Worm (Caenorhabditis elegans) whole organism, early embryonic: ENCODE results near the gene C45G9.6.

Experiments used
- B0310.2 ChIP-seq: sonication (generic microtip); optimal IDR thresholded peaks from 2 replicates; lab custom pipeline; 2016; ENCODE audit warnings: mild to moderate bottlenecking, missing genetic modification characterization, missing compliant biosample characterization
- F13C5.2 ChIP-seq: sonication (generic microtip); optimal IDR thresholded peaks from 2 replicates; lab custom pipeline; 2017; ENCODE audit warnings: mild to moderate bottlenecking, missing genetic modification characterization, inconsistent platforms, missing compliant biosample characterization
- aly-1 ChIP-seq: sonication (generic microtip); optimal IDR thresholded peaks from 2 replicates; lab custom pipeline; 2016; ENCODE audit warnings: missing genetic modification characterization, missing compliant biosample characterization
- ama-1 ChIP-seq: fragments of 150-350 bp; optimal IDR thresholded peaks from 2 replicates; lab custom pipeline; 2014
- ceh-13 ChIP-seq: fragments of 200-800 bp; sonication (Bioruptor generic); optimal IDR thresholded peaks from 2 replicates; lab custom pipeline; 2018; ENCODE audit warnings: mild to moderate bottlenecking, missing genetic modification characterization, missing compliant biosample characterization
- ceh-36 ChIP-seq: sonication (generic microtip); optimal IDR thresholded peaks from 2 replicates; lab custom pipeline; 2016; ENCODE audit warnings: missing genetic modification characterization, inconsistent platforms, missing compliant biosample characterization
- ets-7 ChIP-seq: sonication (generic microtip); optimal IDR thresholded peaks from 2 replicates; lab custom pipeline; 2016; ENCODE audit warnings: missing genotype, missing genetic modification characterization, missing compliant biosample characterization
- flt-1 ChIP-seq: fragments of 200-800 bp; sonication (Bioruptor generic); IDR thresholded peaks from 2 replicates; pipeline ENCODE4 v1.3.6; 2022; ENCODE audit warnings: missing genetic modification characterization, missing compliant biosample characterization
- hmbx-1 ChIP-seq: sonication (generic microtip); optimal IDR thresholded peaks from 2 replicates; lab custom pipeline; 2016; ENCODE audit warnings: mild to moderate bottlenecking, missing genetic modification characterization, missing compliant biosample characterization
- hmg-4 ChIP-seq: fragments of 200-800 bp; sonication (Bioruptor generic); optimal IDR thresholded peaks from 2 replicates; lab custom pipeline; 2018; ENCODE audit warnings: mild to moderate bottlenecking, missing genetic modification characterization, missing compliant biosample characterization
- hnd-1 ChIP-seq: sonication (generic microtip); optimal IDR thresholded peaks from 2 replicates; lab custom pipeline; 2016; ENCODE audit warnings: missing genetic modification characterization, missing compliant biosample characterization
- pes-1 ChIP-seq: fragments of 200-800 bp; sonication (Bioruptor generic); IDR thresholded peaks from 2 replicates; pipeline ENCODE4 v1.3.6; 2022; ENCODE audit warnings: missing genetic modification reagents, missing genetic modification characterization, missing compliant biosample characterization
- scrt-1 ChIP-seq: fragments of 200-800 bp; sonication (Bioruptor generic); IDR thresholded peaks from 2 replicates; pipeline ENCODE4 v1.3.6; 2022; ENCODE audit warnings: missing genetic modification characterization, missing compliant biosample characterization
- sea-1 ChIP-seq: fragments of 200-800 bp; sonication (Bioruptor generic); conservative IDR thresholded peaks from 2 replicates; pipeline ENCODE4 v1.3.6; 2022; ENCODE audit warnings: missing genetic modification characterization, missing compliant biosample characterization
- tbx-11 ChIP-seq: fragments of 200-800 bp; sonication (Bioruptor generic); IDR thresholded peaks from 2 replicates; pipeline ENCODE4 v1.3.6; 2022; ENCODE audit warnings: missing genetic modification characterization, missing compliant biosample characterization
- tbx-37 ChIP-seq: fragments of 200-800 bp; sonication (Bioruptor generic); conservative IDR thresholded peaks from 2 replicates; pipeline ENCODE4 v1.3.6; 2022; ENCODE audit warnings: missing genetic modification reagents, missing genetic modification characterization, missing compliant biosample characterization
- tra-4 ChIP-seq: sonication (generic microtip); optimal IDR thresholded peaks from 2 replicates; lab custom pipeline; 2017; ENCODE audit warnings: missing genetic modification characterization, missing compliant biosample characterization

C45G9.6 gene

ce11 chrIII:5036158-5036557, at the start of gene C45G9.6:
Gene C45G9.6 (plus strand): TSS chrIII:5036458.
- TF ChIP-seq hmbx-1 (tag; lab: Kevin White, UChicago) (no peak), ets-7 (no peak), tbx-37 (GFP tag; lab: Robert Waterston, UW) (no peak), scrt-1 (GFP tag; lab: Robert Waterston, UW) (no peak), pes-1 (no peak), F13C5.2 (no peak), hnd-1 (tag; lab: Kevin White, UChicago) (no peak), flt-1 (GFP tag; lab: Robert Waterston, UW) (no peak)

ce11 chrIII:4986790-4987259, 49.4 kb upstream of the C45G9.6 start, which contains the start of the genes C27F2.10 and wdr-60:
Gene C27F2.10 (minus strand): TSS chrIII:4986898.
Gene wdr-60 (plus strand): TSS chrIII:4987209.
- TF ChIP-seq pes-1 (no peak), tbx-37 (GFP tag; lab: Robert Waterston, UW) (peak; percentile 58)

- TF ChIP-seq F13C5.2, result no peak
- no peak for TF ChIP-seq B0310.2 (tag; lab: Kevin White, UChicago)
- TF ChIP-seq tbx-11, result no peak
- no peak for TF ChIP-seq ets-7
- TF ChIP-seq hmbx-1 (tag; lab: Kevin White, UChicago), result no peak
- no peak for TF ChIP-seq pes-1
- no peak for TF ChIP-seq hnd-1 (tag; lab: Kevin White, UChicago)
- TF ChIP-seq ceh-13 (GFP tag; lab: Kevin White, UChicago), result no peak
- TF ChIP-seq flt-1 (GFP tag; lab: Robert Waterston, UW), result no peak
These were observed 48.6 kb upstream of the C45G9.6 start for ce11 chrIII:4987666-4988065.

ce11 chrIII:4998111-4998859, 38.0 kb upstream of the C45G9.6 start, which contains the start of gene tmem-131:
Gene tmem-131 (minus strand): TSS chrIII:4998161.
- TF ChIP-seq hnd-1 (tag; lab: Kevin White, UChicago), result no peak

- TF ChIP-seq tbx-37 (GFP tag; lab: Robert Waterston, UW) (no peak), ets-7 (no peak), flt-1 (GFP tag; lab: Robert Waterston, UW) (no peak), tra-4 (tag; lab: Kevin White, UChicago) (no peak), ama-1 (lab: Kevin White, UChicago) (no peak), hnd-1 (tag; lab: Kevin White, UChicago) (no peak), tbx-11 (no peak), aly-1 (no peak), F13C5.2 (no peak), sea-1 (no peak), ceh-13 (GFP tag; lab: Kevin White, UChicago) (no peak), hmg-4 (GFP tag; lab: Kevin White, UChicago) (no peak), B0310.2 (tag; lab: Kevin White, UChicago) (no peak), scrt-1 (GFP tag; lab: Robert Waterston, UW) (no peak), pes-1 (no peak), hmbx-1 (tag; lab: Kevin White, UChicago) (no peak), ceh-36 (tag; lab: Kevin White, UChicago) (no peak)
These were observed 37.3 kb upstream of the C45G9.6 start, which contains the start of gene smcr-8 for ce11 chrIII:4998956-4999425. Gene smcr-8 (plus strand): TSS chrIII:4999375.

ce11 chrIII:5002231-5002630, 34.0 kb upstream of the C45G9.6 start, which contains the start of gene R144.10:
Gene R144.10 (minus strand): TSS chrIII:5002331.
- TF ChIP-seq ceh-36 (tag; lab: Kevin White, UChicago), result no peak
- no peak for TF ChIP-seq pes-1
- no peak for TF ChIP-seq hmg-4 (GFP tag; lab: Kevin White, UChicago)
- no peak for TF ChIP-seq ama-1 (lab: Kevin White, UChicago)
- no peak for TF ChIP-seq B0310.2 (tag; lab: Kevin White, UChicago)
- no peak for TF ChIP-seq flt-1 (GFP tag; lab: Robert Waterston, UW)
- TF ChIP-seq F13C5.2, result no peak
- TF ChIP-seq ets-7, result no peak
- no peak for TF ChIP-seq sea-1
- no peak for TF ChIP-seq aly-1
- TF ChIP-seq hnd-1 (tag; lab: Kevin White, UChicago), result no peak

- TF ChIP-seq ets-7 (no peak), sea-1 (no peak), ceh-36 (tag; lab: Kevin White, UChicago) (no peak), tbx-11 (no peak), pes-1 (no peak), ama-1 (lab: Kevin White, UChicago) (no peak), tra-4 (tag; lab: Kevin White, UChicago) (no peak), hnd-1 (tag; lab: Kevin White, UChicago) (no peak), flt-1 (GFP tag; lab: Robert Waterston, UW) (no peak), hmbx-1 (tag; lab: Kevin White, UChicago) (no peak), aly-1 (no peak), F13C5.2 (no peak), tbx-37 (GFP tag; lab: Robert Waterston, UW) (no peak)
These were observed 31.6 kb upstream of the C45G9.6 start, which contains the start of gene R144.6 for ce11 chrIII:5004621-5005020. Gene R144.6 (minus strand): TSS chrIII:5004721.

- TF ChIP-seq B0310.2 (tag; lab: Kevin White, UChicago), result no peak
These were observed 29.4 kb upstream of the C45G9.6 start, which contains the start of gene R144.12 for ce11 chrIII:5006881-5007280. Gene R144.12 (minus strand): TSS chrIII:5006981.
